Fruit fly (Drosophila melanogaster) whole organism, prepupa: ENCODE results near the gene CG6254.

Source experiments
- Blimp-1 ChIP-seq: fragments of 200-800 bp; sonication (Bioruptor generic); optimal IDR thresholded peaks from 3 replicates; lab custom pipeline; 2017; ENCODE audit warnings: missing biosample characterization, missing genetic modification characterization, mild to moderate bottlenecking, moderate library complexity, missing genetic modification reagents
- CG10631 ChIP-seq: fragments of 200-800 bp; sonication (Bioruptor generic); optimal IDR thresholded peaks from 2 replicates; lab custom pipeline; 2016; ENCODE audit warnings: missing biosample characterization, missing genetic modification characterization
- CG10669 ChIP-seq: fragments of 200-800 bp; sonication (Bioruptor generic); optimal IDR thresholded peaks from 3 replicates; lab custom pipeline; 2018; ENCODE audit warnings: missing biosample characterization, mild to moderate bottlenecking, missing genetic modification characterization, moderate library complexity
- CG11762 ChIP-seq: fragments of 200-800 bp; sonication (Bioruptor generic); optimal IDR thresholded peaks from 3 replicates; lab custom pipeline; 2016; ENCODE audit warnings: missing biosample characterization, missing genetic modification characterization; ENCODE audit not compliant: insufficient read depth
- CG11902 ChIP-seq: fragments of 200-800 bp; sonication (Bioruptor generic); optimal IDR thresholded peaks from 3 replicates; lab custom pipeline; 2016; ENCODE audit warnings: missing biosample characterization, missing genetic modification characterization
- CG1621 ChIP-seq: fragments of 200-800 bp; sonication (Bioruptor generic); optimal IDR thresholded peaks from 3 replicates; lab custom pipeline; 2018; ENCODE audit warnings: missing biosample characterization, mild to moderate bottlenecking, missing genetic modification characterization
- CG16779 ChIP-seq: fragments of 200-800 bp; sonication (Bioruptor generic); optimal IDR thresholded peaks from 3 replicates; lab custom pipeline; 2017; ENCODE audit warnings: missing biosample characterization, mild to moderate bottlenecking, missing genetic modification characterization
- CG3032 ChIP-seq: fragments of 200-800 bp; optimal IDR thresholded peaks from 2 replicates; lab custom pipeline; 2019; ENCODE audit warnings: missing biosample characterization, mild to moderate bottlenecking, missing genetic modification characterization, moderate library complexity
- CG31627 ChIP-seq: fragments of 200-800 bp; sonication (Bioruptor generic); optimal IDR thresholded peaks from 3 replicates; lab custom pipeline; 2016; ENCODE audit warnings: missing biosample characterization, missing genetic modification characterization
- CG32006 ChIP-seq: fragments of 200-800 bp; sonication (Bioruptor generic); optimal IDR thresholded peaks from 3 replicates; lab custom pipeline; 2017; ENCODE audit warnings: missing biosample characterization, mild to moderate bottlenecking, missing genetic modification characterization
- CG3919 ChIP-seq: fragments of 200-800 bp; sonication (Bioruptor generic); optimal IDR thresholded peaks from 3 replicates; lab custom pipeline; 2016; ENCODE audit warnings: missing biosample characterization, missing genetic modification characterization
- CG4318 ChIP-seq: fragments of 200-800 bp; sonication (Bioruptor generic); optimal IDR thresholded peaks from 3 replicates; lab custom pipeline; 2017; ENCODE audit warnings: missing biosample characterization, mild to moderate bottlenecking, missing genetic modification characterization
- CG6163 ChIP-seq: fragments of 200-800 bp; sonication (Bioruptor generic); IDR thresholded peaks from 3 replicates; pipeline ENCODE4 v1.3.6; 2022; ENCODE audit warnings: missing biosample characterization, missing genetic modification characterization
- CG6276 ChIP-seq: fragments of 200-800 bp; sonication (Bioruptor generic); optimal IDR thresholded peaks from 2 replicates; lab custom pipeline; 2017; ENCODE audit warnings: missing biosample characterization, mild to moderate bottlenecking, missing genetic modification characterization
- CG6792 ChIP-seq: fragments of 200-800 bp; sonication (Bioruptor generic); optimal IDR thresholded peaks from 3 replicates; lab custom pipeline; 2016; ENCODE audit warnings: missing biosample characterization, missing genetic modification characterization
- CG6808 ChIP-seq: fragments of 200-800 bp; sonication (Bioruptor generic); optimal IDR thresholded peaks from 3 replicates; lab custom pipeline; 2017; ENCODE audit warnings: missing biosample characterization, missing genetic modification characterization, mild to moderate bottlenecking, moderate library complexity, missing genetic modification reagents
- CG6854 ChIP-seq: fragments of 200-800 bp; sonication (Bioruptor generic); optimal IDR thresholded peaks from 2 replicates; lab custom pipeline; 2017; ENCODE audit warnings: missing biosample characterization, mild to moderate bottlenecking, missing genetic modification characterization
- CG7368 ChIP-seq: fragments of 200-800 bp; sonication (Bioruptor generic); optimal IDR thresholded peaks from 3 replicates; lab custom pipeline; 2016; ENCODE audit warnings: missing biosample characterization, missing genetic modification characterization
- CG8319 ChIP-seq: fragments of 200-800 bp; sonication (Bioruptor generic); optimal IDR thresholded peaks from 3 replicates; lab custom pipeline; 2016; ENCODE audit warnings: missing biosample characterization, missing genetic modification characterization
- CG8632 ChIP-seq: fragments of 200-800 bp; sonication (Bioruptor generic); optimal IDR thresholded peaks from 3 replicates; lab custom pipeline; 2016; ENCODE audit warnings: missing biosample characterization, missing genetic modification characterization
- CG9139 ChIP-seq: fragments of 200-800 bp; sonication (Bioruptor generic); optimal IDR thresholded peaks from 3 replicates; lab custom pipeline; 2017; ENCODE audit warnings: missing biosample characterization, mild to moderate bottlenecking, missing genetic modification characterization
- Eip75B ChIP-seq: fragments of 200-800 bp; sonication (Bioruptor generic); optimal IDR thresholded peaks from 3 replicates; lab custom pipeline; 2016; ENCODE audit warnings: missing biosample characterization, missing genetic modification characterization
- Ets21C ChIP-seq: fragments of 200-800 bp; sonication (Bioruptor generic); optimal IDR thresholded peaks from 3 replicates; lab custom pipeline; 2016; ENCODE audit warnings: missing biosample characterization, missing genetic modification characterization
- Ets96B ChIP-seq: fragments of 200-800 bp; optimal IDR thresholded peaks from 2 replicates; lab custom pipeline; 2019; ENCODE audit warnings: missing biosample characterization, mild to moderate bottlenecking, missing genetic modification characterization, moderate library complexity
- Gug ChIP-seq: fragments of 200-800 bp; sonication (Bioruptor generic); IDR thresholded peaks from 2 replicates; pipeline ENCODE4 v1.3.6; 2022; ENCODE audit warnings: missing biosample characterization, missing genetic modification characterization
- Hr38 ChIP-seq: sonication (Bioruptor generic); optimal IDR thresholded peaks from 2 replicates; lab custom pipeline; 2016; ENCODE audit warnings: missing biosample characterization, missing genetic modification characterization
- Hr39 ChIP-seq: fragments of 200-800 bp; sonication (Bioruptor generic); optimal IDR thresholded peaks from 2 replicates; lab custom pipeline; 2016; ENCODE audit warnings: missing biosample characterization, missing genetic modification characterization
- Hr4 ChIP-seq: fragments of 200-800 bp; sonication (Bioruptor generic); optimal IDR thresholded peaks from 3 replicates; lab custom pipeline; 2016; ENCODE audit warnings: missing biosample characterization, missing genetic modification characterization
- Lpt ChIP-seq: fragments of 200-800 bp; sonication (Bioruptor generic); optimal IDR thresholded peaks from 3 replicates; lab custom pipeline; 2016; ENCODE audit warnings: missing biosample characterization, missing genetic modification characterization
- Met ChIP-seq: fragments of 200-800 bp; sonication (Bioruptor generic); optimal IDR thresholded peaks from 3 replicates; lab custom pipeline; 2016; ENCODE audit warnings: missing biosample characterization, missing genetic modification characterization
- OdsH ChIP-seq: fragments of 200-800 bp; sonication (Bioruptor generic); optimal IDR thresholded peaks from 3 replicates; lab custom pipeline; 2016; ENCODE audit warnings: missing biosample characterization, missing genetic modification characterization
- Smox ChIP-seq: fragments of 200-800 bp; sonication (Bioruptor generic); optimal IDR thresholded peaks from 3 replicates; lab custom pipeline; 2016; ENCODE audit warnings: missing biosample characterization, missing genetic modification characterization
- Sox102F ChIP-seq: fragments of 200-800 bp; sonication (Bioruptor generic); optimal IDR thresholded peaks from 2 replicates; lab custom pipeline; 2016; ENCODE audit warnings: missing biosample characterization, mild to moderate bottlenecking, missing genetic modification characterization
- Sox14 ChIP-seq: fragments of 200-800 bp; sonication (Bioruptor generic); optimal IDR thresholded peaks from 3 replicates; lab custom pipeline; 2016; ENCODE audit warnings: missing biosample characterization, missing genetic modification characterization
- Sox15 ChIP-seq: fragments of 200-800 bp; sonication (Bioruptor generic); optimal IDR thresholded peaks from 3 replicates; lab custom pipeline; 2016; ENCODE audit warnings: missing biosample characterization, missing genetic modification characterization
- achi ChIP-seq: fragments of 200-800 bp; sonication (Bioruptor generic); optimal IDR thresholded peaks from 3 replicates; lab custom pipeline; 2016; ENCODE audit warnings: missing biosample characterization, missing genetic modification characterization
- cyc ChIP-seq: fragments of 200-800 bp; sonication (Bioruptor generic); optimal IDR thresholded peaks from 3 replicates; lab custom pipeline; 2016; ENCODE audit warnings: missing biosample characterization, missing genetic modification characterization
- dac ChIP-seq: fragments of 200-800 bp; sonication (Bioruptor generic); optimal IDR thresholded peaks from 2 replicates; lab custom pipeline; 2017; ENCODE audit warnings: missing biosample characterization, mild to moderate bottlenecking, missing genetic modification characterization
- dsx ChIP-seq: fragments of 200-800 bp; optimal IDR thresholded peaks from 3 replicates; lab custom pipeline; 2019; ENCODE audit warnings: missing biosample characterization, mild to moderate bottlenecking, missing genetic modification characterization, moderate library complexity; ENCODE audit not compliant: poor library complexity, severe bottlenecking
- eg ChIP-seq: fragments of 200-800 bp; sonication (Bioruptor generic); IDR thresholded peaks from 3 replicates; pipeline ENCODE4 v1.3.6; 2022; ENCODE audit warnings: missing biosample characterization, missing genetic modification characterization
- esn ChIP-seq: fragments of 200-800 bp; sonication (Bioruptor generic); optimal IDR thresholded peaks from 2 replicates; lab custom pipeline; 2016; ENCODE audit warnings: missing biosample characterization, mild to moderate bottlenecking, missing genetic modification characterization, moderate library complexity
- fd59A ChIP-seq: fragments of 200-800 bp; sonication (Bioruptor generic); optimal IDR thresholded peaks from 2 replicates; lab custom pipeline; 2017; ENCODE audit warnings: missing biosample characterization, mild to moderate bottlenecking, missing genetic modification characterization, missing genetic modification reagents
- fd85E ChIP-seq: fragments of 200-800 bp; sonication (Bioruptor generic); optimal IDR thresholded peaks from 3 replicates; lab custom pipeline; 2016; ENCODE audit warnings: missing biosample characterization, missing genetic modification characterization
- fkh ChIP-seq: fragments of 200-800 bp; sonication (Bioruptor generic); optimal IDR thresholded peaks from 3 replicates; lab custom pipeline; 2017; ENCODE audit warnings: missing biosample characterization, mild to moderate bottlenecking, missing genetic modification characterization, moderate library complexity
- lz ChIP-seq: fragments of 200-800 bp; sonication (Bioruptor generic); optimal IDR thresholded peaks from 3 replicates; lab custom pipeline; 2016; ENCODE audit warnings: missing biosample characterization, missing genetic modification characterization
- net ChIP-seq: fragments of 200-800 bp; sonication (Bioruptor generic); optimal IDR thresholded peaks from 3 replicates; lab custom pipeline; 2016; ENCODE audit warnings: missing biosample characterization, missing genetic modification characterization
- pdm3 ChIP-seq: fragments of 200-800 bp; sonication (Bioruptor generic); optimal IDR thresholded peaks from 3 replicates; lab custom pipeline; 2016; ENCODE audit warnings: missing biosample characterization, missing genetic modification characterization
- spab ChIP-seq: fragments of 200-800 bp; sonication (Bioruptor generic); optimal IDR thresholded peaks from 2 replicates; lab custom pipeline; 2017; ENCODE audit warnings: missing biosample characterization, mild to moderate bottlenecking, missing genetic modification characterization, missing genetic modification reagents
- ss ChIP-seq, 2 experiments: fragments of 200-800 bp; sonication (Bioruptor generic); optimal IDR thresholded peaks; 2 replicates in 1 of 2; 3 replicates in 1 of 2; lab custom pipeline; 2017 to 2018; ENCODE audit warnings: mild to moderate bottlenecking in 2 of 2, missing biosample characterization in 2 of 2, missing genetic modification characterization in 2 of 2, moderate library complexity in 1 of 2
- svp ChIP-seq: fragments of 200-800 bp; sonication (Bioruptor generic); peaks from one replicate; lab custom pipeline; 2016; ENCODE audit warnings: missing biosample characterization, missing genetic modification characterization
- topi ChIP-seq: fragments of 200-800 bp; sonication (Bioruptor generic); optimal IDR thresholded peaks from 3 replicates; lab custom pipeline; 2016; ENCODE audit warnings: missing biosample characterization, missing genetic modification characterization
- vri ChIP-seq: fragments of 200-800 bp; sonication (Bioruptor generic); optimal IDR thresholded peaks from 3 replicates; lab custom pipeline; 2016; ENCODE audit warnings: missing biosample characterization, mild to moderate bottlenecking, missing genetic modification characterization

CG6254 gene

DNA sequence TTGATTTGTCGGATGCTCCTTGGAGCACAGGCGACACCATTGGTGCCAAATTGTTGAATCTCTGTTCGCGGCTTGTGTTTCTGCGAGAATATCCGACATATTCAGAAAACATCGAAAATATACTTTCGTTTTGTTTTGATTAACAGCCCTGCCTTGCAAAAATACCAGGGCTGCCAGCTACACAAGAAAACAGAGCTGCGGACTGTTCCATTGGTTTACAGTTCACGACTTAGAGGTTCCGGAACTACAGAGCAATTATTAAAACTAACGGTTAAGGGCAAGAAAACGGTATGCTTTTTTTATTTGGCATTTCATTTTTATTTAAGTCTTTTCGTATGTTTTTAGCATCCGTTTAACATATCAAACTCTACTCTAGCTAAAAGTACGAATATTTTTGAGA, at the start of gene CG6254:
CG6254 (minus strand) TSS at position 169 of the 400 bp plus-strand sequence.
- TF ChIP-seq CG3919 (GFP tag; lab: Kevin White, UChicago) (no peak), Sox15 (GFP tag; lab: Kevin White, UChicago) (no peak), CG9139 (GFP tag; lab: Kevin White, UChicago) (no peak), Hr4 (GFP tag; lab: Kevin White, UChicago) (no peak), CG6163 (no peak), Met (no peak), Lpt (GFP tag; lab: Kevin White, UChicago) (no peak), fd59A (GFP tag; lab: Kevin White, UChicago) (no peak), CG1621 (no peak), CG16779 (tag; lab: Kevin White, UChicago) (no peak), CG6854 (GFP tag; lab: Kevin White, UChicago) (no peak), Sox14 (GFP tag; lab: Kevin White, UChicago) (peak; percentile 65), CG3032 (tag; lab: Kevin White, UChicago) (no peak), svp (GFP tag; lab: Kevin White, UChicago) (no peak), pdm3 (GFP tag; lab: Kevin White, UChicago) (no peak), CG7368 (no peak), CG31627 (GFP tag; lab: Kevin White, UChicago) (peak; percentile 43), eg (GFP tag; lab: Robert Waterston, UW) (no peak), Smox (no peak), dsx (GFP tag; lab: Kevin White, UChicago) (no peak), OdsH (GFP tag; lab: Kevin White, UChicago) (no peak), fd85E (no peak), ss (GFP tag; optimal IDR thresholded peaks at IDR 0.05; lab: Kevin White, UChicago) (no peak), CG10669 (GFP tag; lab: Kevin White, UChicago) (no peak), CG6792 (GFP tag; lab: Kevin White, UChicago) (no peak), fkh (GFP tag; lab: Kevin White, UChicago) (no peak), CG10631 (GFP tag; lab: Kevin White, UChicago) (no peak), lz (peak; percentile 26), Hr39 (GFP tag; lab: Kevin White, UChicago) (peak; percentile 47), net (GFP tag; lab: Kevin White, UChicago) (no peak), Gug (GFP tag; lab: Robert Waterston, UW) (no peak), Blimp-1 (GFP tag; lab: Kevin White, UChicago) (peak; percentile 42), CG8632 (GFP tag; lab: Kevin White, UChicago) (no peak), CG4318 (GFP tag; lab: Kevin White, UChicago) (no peak), CG6808 (GFP tag; lab: Kevin White, UChicago) (no peak), achi (GFP tag; lab: Kevin White, UChicago) (no peak), spab (GFP tag; lab: Kevin White, UChicago) (no peak), cyc (GFP tag; lab: Kevin White, UChicago) (no peak), esn (GFP tag; lab: Kevin White, UChicago) (peak; percentile 52), Sox102F (no peak), vri (GFP tag; lab: Kevin White, UChicago) (no peak), dac (GFP tag; lab: Kevin White, UChicago) (no peak), topi (no peak), Ets21C (GFP tag; lab: Kevin White, UChicago) (no peak), CG11902 (GFP tag; lab: Kevin White, UChicago) (peak; percentile 7), Ets96B (tag; lab: Kevin White, UChicago) (no peak), Hr38 (GFP tag; lab: Kevin White, UChicago) (no peak), CG11762 (GFP tag; lab: Kevin White, UChicago) (no peak), Eip75B (GFP tag; lab: Kevin White, UChicago) (no peak), CG32006 (GFP tag; lab: Kevin White, UChicago) (no peak), CG6276 (GFP tag; lab: Kevin White, UChicago) (no peak), CG8319 (GFP tag; lab: Kevin White, UChicago) (no peak)
